Worm (Caenorhabditis elegans) whole organism, midembryonic: Measurements from ENCODE around the gene set-27.
A peak's percentile ranks its signal among the peaks of the same experiment; 100 is the strongest.

Source experiments
- T22C8.4 ChIP-seq: fragments of 200-800 bp; sonication (Bioruptor generic); IDR thresholded peaks from 2 replicates; pipeline ENCODE4 v1.3.6; 2022; ENCODE audit warnings: missing genetic modification characterization, missing compliant biosample characterization
- cog-1 ChIP-seq: sonication (generic microtip); optimal IDR thresholded peaks from 2 replicates; lab custom pipeline; 2016; ENCODE audit warnings: missing genetic modification characterization, missing compliant biosample characterization
- flt-1 ChIP-seq: fragments of 200-800 bp; sonication (Bioruptor generic); IDR thresholded peaks from 2 replicates; pipeline ENCODE4 v1.3.6; 2022; ENCODE audit warnings: missing genetic modification characterization, missing compliant biosample characterization
- klf-2 ChIP-seq: fragments of 200-800 bp; sonication (Bioruptor generic); conservative IDR thresholded peaks from 2 replicates; pipeline ENCODE4 v1.3.6; 2022; ENCODE audit warnings: missing genetic modification reagents, missing genetic modification characterization, missing compliant biosample characterization
- med-1 ChIP-seq: sonication (generic microtip); optimal IDR thresholded peaks from 2 replicates; lab custom pipeline; 2017; ENCODE audit warnings: missing genetic modification characterization, mild to moderate bottlenecking, missing compliant biosample characterization, antibody characterized with exemption, missing genetic modification reagents; ENCODE audit not compliant: insufficient read depth
- ref-1 ChIP-seq: fragments of 200-800 bp; sonication (Bioruptor generic); conservative IDR thresholded peaks from 2 replicates; pipeline ENCODE4 v1.3.6; 2022; ENCODE audit warnings: missing genetic modification reagents, missing genetic modification characterization, missing compliant biosample characterization
- tab-1 ChIP-seq: fragments of 200-800 bp; sonication (Bioruptor generic); IDR thresholded peaks from 2 replicates; pipeline ENCODE4 v1.3.6; 2022; ENCODE audit warnings: missing genetic modification characterization, missing compliant biosample characterization
- ztf-23 ChIP-seq: fragments of 200-800 bp; sonication (Bioruptor generic); IDR thresholded peaks from 2 replicates; pipeline ENCODE4 v1.3.6; 2022; ENCODE audit warnings: missing genetic modification reagents, missing genetic modification characterization, missing compliant biosample characterization
- ztf-29 ChIP-seq: fragments of 200-800 bp; sonication (Bioruptor generic); IDR thresholded peaks from 2 replicates; pipeline ENCODE4 v1.3.6; 2022; ENCODE audit warnings: missing genetic modification reagents, missing genetic modification characterization, missing compliant biosample characterization

set-27 gene

DNA sequence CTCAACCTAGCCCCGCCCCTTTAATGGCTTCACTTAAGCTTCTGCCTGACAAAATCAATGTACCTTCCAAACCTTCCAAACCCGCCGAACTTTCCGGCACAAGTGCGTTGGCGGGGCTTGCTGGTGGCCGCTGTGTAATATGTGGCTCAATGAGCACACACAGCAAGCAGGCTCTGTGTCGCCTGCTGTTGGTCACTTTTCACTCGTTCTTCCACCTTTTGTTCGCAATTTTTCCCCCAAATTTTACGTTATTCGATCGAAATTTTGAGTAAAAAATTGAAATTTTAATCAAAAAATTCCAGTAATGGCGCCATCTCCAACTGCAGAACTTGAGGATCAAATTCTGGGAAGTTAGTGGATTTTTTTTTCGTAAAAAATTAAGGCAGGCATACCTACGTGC is at the start of gene set-27:
set-27 (plus strand) TSS at position 301 of the 400 bp plus-strand sequence.
- TF ChIP-seq ztf-29 (no peak), cog-1 (tag; lab: Kevin White, UChicago) (no peak)

DNA sequence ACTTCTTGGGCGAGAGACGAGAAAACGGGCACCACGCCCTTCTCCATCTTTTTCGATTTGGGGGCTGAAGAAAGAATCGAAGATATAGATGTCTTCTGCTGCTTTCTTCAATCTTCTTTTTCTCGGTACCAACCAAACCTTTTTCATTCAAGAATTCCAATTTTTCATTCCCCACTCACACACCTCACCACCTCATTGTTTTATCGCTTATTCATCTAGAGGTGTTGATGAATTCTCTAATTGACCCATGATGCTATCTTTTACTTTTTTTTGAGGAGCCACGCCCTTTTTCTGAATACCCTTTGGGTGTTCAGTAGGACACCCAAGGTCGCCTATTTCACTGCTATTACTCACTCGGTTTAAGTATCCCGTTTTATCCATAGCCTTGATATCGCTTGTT is 49.2 kb upstream of the set-27 start:
- TF ChIP-seq flt-1 (GFP tag; lab: Robert Waterston, UW) (no peak), ref-1 (GFP tag; lab: Robert Waterston, UW) (no peak), med-1 (no peak), T22C8.4 (GFP tag; lab: Robert Waterston, UW) (no peak), ztf-29 (no peak), tab-1 (GFP tag; lab: Robert Waterston, UW) (no peak), cog-1 (tag; lab: Kevin White, UChicago) (no peak), klf-2 (no peak), ztf-23 (GFP tag; lab: Robert Waterston, UW) (no peak)

DNA sequence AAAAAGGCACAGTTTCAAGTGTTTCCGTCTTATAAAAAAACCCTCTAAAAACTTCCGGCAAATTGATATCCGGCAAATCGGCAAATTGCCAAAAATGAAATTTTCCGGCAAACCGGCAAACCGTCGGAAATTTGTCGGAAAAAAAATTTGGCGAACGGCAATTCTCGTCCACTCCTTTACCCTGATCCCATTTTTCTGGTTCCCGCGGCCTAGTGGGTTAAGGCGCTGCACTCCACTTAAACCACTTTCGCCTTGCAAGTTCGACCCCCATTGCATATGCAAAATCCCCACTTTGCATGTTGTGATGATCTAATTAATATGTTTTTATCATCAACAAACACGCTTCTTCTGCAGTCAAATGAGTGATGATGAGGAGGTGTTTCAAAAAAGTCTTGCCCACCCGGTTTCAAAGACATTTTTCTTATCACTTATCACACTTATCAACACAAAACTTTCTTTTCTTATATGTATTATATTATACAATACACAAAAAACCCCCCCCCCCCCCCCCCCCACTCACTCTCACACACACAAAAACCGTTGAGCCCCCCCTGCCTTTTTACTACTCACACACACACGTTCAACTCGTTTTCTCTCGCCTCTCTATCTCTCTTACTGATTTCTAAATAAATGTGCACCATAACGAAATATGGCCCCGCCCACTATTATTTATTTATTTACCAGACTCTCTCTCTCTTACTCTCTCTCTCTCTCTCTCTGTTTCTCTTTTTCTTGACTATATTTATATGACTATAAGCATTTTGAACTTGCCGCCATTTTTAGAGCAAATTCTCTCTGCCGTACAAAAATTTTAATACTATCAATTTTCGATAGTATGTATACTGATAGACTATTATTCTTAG is 47.8 kb upstream of the set-27 start:
- TF ChIP-seq tab-1 (GFP tag; lab: Robert Waterston, UW) = no peak
- no peak for TF ChIP-seq klf-2
- no peak for TF ChIP-seq flt-1 (GFP tag; lab: Robert Waterston, UW)
- TF ChIP-seq cog-1 (tag; lab: Kevin White, UChicago) = no peak
- no peak for TF ChIP-seq ref-1 (GFP tag; lab: Robert Waterston, UW)
- no peak for TF ChIP-seq med-1
- no peak for TF ChIP-seq ztf-23 (GFP tag; lab: Robert Waterston, UW)
- no peak for TF ChIP-seq ztf-29
- TF ChIP-seq T22C8.4 (GFP tag; lab: Robert Waterston, UW) = no peak

DNA sequence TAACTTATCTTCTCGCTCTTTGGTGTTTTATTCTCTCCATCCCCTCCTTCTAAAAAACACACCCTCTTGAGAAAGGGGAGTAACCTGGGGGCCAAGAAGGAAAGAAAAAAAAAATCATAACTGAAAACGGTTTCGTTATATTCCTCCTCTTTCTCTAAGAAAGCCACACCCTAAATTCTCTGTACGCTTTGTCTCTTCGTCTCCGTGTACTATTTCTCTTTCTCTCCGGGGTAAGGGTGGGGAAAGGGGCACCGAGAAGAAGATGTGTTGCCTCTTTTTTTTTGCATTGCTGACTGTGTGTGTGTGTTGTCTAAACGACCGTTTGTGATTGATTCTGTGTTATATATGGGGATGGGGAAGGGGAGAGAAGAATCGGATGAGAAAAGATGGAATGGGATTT is 44.6 kb upstream of the set-27 start:
- no peak for TF ChIP-seq klf-2
- TF ChIP-seq ref-1 (GFP tag; lab: Robert Waterston, UW) = 0 out of 2 replicates have a peak, but pooled peaks have one; percentile 21

DNA sequence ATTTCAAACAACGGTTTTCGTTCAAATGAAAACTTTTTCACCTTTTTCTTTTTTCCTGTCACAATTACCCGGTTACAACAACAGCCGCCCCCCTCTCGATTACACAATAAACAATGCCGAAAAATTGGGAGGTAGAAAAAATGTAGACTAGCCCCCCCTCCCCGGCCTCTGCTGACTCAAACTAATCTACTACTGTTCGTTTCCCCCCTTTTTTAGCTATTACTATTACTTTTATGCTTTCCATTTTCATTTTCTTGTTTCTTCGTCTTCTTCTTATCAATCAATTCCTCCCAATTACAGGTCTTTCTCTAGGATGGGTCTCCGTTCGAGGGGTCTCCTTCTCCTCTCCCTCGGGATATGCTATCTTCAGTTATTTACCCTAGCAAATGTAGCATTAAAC is 43.0 kb upstream of the set-27 start, which contains the start of gene let-805:
let-805 (plus strand) TSS at position 301 of the 400 bp plus-strand sequence.
- TF ChIP-seq ztf-29 (no peak), med-1 (no peak), cog-1 (tag; lab: Kevin White, UChicago) (no peak), flt-1 (GFP tag; lab: Robert Waterston, UW) (no peak)

DNA sequence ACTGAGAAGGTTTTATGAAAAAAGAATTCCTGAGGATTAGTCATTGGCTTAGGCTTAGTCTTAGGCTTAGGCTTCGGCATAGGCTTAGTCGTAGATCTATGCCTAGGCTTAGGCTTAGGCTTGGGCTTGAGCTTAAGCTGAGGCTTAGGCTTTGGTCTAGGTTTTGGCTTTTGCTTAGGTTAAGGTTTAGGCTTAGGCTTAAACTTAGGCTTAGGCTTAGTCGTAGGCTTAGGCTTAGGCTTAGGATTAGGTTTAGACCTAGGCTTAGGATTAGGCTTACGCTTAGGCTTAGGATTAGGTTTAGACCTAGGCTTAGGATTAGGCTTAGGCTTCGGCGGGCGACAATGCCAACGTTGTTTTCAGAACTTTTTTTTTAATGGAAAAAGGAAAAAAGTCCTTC is 25.3 kb upstream of the set-27 start:
- TF ChIP-seq tab-1 (GFP tag; lab: Robert Waterston, UW) (0 out of 2 replicates have a peak, but pooled peaks have one; percentile 60), cog-1 (tag; lab: Kevin White, UChicago) (no peak), ztf-29 (peak; percentile 62; the same call in 1 of the 2 replicates), T22C8.4 (GFP tag; lab: Robert Waterston, UW) (no peak)

DNA sequence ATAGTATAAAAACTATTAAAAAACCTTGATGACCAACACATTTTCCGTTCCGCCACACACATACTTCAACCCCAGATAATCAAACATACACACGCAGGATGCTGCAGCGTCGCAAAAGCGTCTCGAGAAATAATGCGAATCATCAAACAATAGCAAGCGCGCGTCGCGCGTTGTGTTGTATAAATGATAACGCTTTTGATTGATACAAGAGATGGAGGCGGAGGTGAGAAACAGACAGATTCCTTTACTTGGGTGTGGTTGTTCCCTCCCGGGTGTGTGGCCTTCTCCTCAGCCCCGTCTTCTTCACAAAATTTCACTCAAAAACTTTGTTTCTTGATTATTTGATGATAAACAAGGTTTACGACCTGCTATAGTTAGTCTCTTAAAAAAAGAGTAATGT is 24.6 kb upstream of the set-27 start:
- TF ChIP-seq ztf-29 = no peak
- TF ChIP-seq T22C8.4 (GFP tag; lab: Robert Waterston, UW) = no peak
- no peak for TF ChIP-seq med-1
- TF ChIP-seq cog-1 (tag; lab: Kevin White, UChicago) = no peak
- no peak for TF ChIP-seq ref-1 (GFP tag; lab: Robert Waterston, UW)

DNA sequence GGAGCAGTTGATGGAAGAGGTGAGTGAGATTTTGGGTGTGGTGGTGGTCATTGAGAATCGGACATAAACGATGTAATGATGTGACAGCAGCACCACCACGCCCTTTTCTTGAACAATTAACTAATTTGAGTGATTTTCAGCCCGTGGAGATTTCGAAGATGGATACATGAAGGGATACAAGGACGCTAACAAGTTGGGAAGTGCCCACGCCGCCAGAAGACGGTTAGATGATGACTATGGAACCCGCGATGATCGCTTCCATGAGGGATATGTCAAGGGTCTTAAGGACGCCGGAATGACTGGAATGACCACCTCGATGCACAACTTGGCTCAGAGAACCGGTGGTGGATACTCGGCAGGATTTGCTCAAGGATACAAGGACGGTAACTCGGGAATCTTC is 22.7 kb upstream of the set-27 start:
- no peak for TF ChIP-seq T22C8.4 (GFP tag; lab: Robert Waterston, UW)
- TF ChIP-seq klf-2 = no peak
- 0 out of 2 replicates have a peak, but pooled peaks have one; percentile 13 for TF ChIP-seq flt-1 (GFP tag; lab: Robert Waterston, UW)

DNA sequence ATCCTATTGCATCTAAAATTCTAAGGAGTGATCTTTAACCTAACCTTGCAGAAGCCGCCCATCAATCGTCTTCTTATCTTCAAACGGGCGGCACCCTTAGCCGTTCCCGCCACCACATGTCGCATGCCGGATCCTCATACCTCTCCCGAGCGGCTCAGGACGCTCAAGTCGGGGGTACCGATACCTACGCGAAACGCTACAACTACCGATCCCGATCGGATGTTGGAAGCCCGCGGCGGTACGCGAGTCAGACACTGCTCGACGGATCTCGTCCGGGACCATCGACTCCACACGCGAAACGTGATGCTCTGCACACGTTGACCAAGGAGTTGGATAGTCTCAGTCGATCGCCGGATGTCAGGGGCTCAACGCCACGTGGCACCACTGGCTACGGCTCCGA is 21.4 kb upstream of the set-27 start:
- TF ChIP-seq ztf-29 (no peak), tab-1 (GFP tag; lab: Robert Waterston, UW) (no peak), T22C8.4 (GFP tag; lab: Robert Waterston, UW) (no peak), ref-1 (GFP tag; lab: Robert Waterston, UW) (no peak), med-1 (no peak), cog-1 (tag; lab: Kevin White, UChicago) (no peak), flt-1 (GFP tag; lab: Robert Waterston, UW) (no peak), klf-2 (no peak), ztf-23 (GFP tag; lab: Robert Waterston, UW) (no peak)

DNA sequence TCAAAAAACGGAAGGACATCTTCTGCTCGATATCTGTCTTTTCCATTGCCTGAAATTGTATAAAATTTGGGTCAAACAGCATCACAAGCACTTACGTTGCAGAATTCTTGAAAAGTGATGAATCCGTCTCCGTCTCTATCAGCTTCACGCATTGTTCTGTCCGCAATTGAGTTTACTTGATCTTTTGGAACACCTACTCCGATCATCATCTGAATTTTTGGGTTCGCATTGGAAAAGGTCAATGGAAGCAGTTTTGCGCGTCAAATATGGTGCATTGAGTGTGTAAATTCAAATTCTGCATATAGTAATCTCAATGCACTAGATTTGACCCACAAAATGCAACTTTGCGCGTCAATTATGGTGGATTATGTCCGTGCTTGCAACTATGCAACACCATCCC is 19.2 kb upstream of the set-27 start:
- TF ChIP-seq flt-1 (GFP tag; lab: Robert Waterston, UW) = no peak
- no peak for TF ChIP-seq med-1
- no peak for TF ChIP-seq ztf-29
- TF ChIP-seq cog-1 (tag; lab: Kevin White, UChicago) = no peak

DNA sequence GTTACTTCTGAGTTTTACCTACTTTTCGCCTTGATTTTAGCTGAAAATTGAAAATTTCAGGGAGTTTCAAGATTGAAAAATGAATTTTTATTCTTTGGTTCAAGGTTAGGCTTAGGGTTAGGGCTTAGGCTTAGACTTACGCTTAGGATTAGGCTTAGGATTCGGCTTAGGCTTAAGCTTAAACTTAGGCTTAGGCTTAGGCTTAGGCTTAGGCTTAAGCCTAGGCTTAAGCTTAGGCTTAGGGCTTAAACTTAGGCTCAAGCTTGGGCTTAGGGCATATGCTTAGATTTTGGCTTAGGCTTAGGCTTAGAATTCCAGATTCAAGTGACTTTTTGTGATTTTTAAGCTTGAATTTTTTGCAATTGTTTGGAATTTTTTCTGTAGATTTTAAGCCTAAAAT is 17.3 kb upstream of the set-27 start:
- TF ChIP-seq ztf-29 (peak; percentile 67; the same call in 1 of the 2 replicates), flt-1 (GFP tag; lab: Robert Waterston, UW) (no peak)
